Fruit fly (Drosophila melanogaster) whole organism, prepupa: ENCODE measurements around the gene NLaz.

ENCODE experiments used
- Blimp-1 ChIP-seq: fragments of 200-800 bp; sonication (Bioruptor generic); optimal IDR thresholded peaks from 3 replicates; lab custom pipeline; 2017; ENCODE audit warnings: missing biosample characterization, missing genetic modification characterization, mild to moderate bottlenecking, moderate library complexity, missing genetic modification reagents
- CG10631 ChIP-seq: fragments of 200-800 bp; sonication (Bioruptor generic); optimal IDR thresholded peaks from 2 replicates; lab custom pipeline; 2016; ENCODE audit warnings: missing biosample characterization, missing genetic modification characterization
- CG10669 ChIP-seq: fragments of 200-800 bp; sonication (Bioruptor generic); optimal IDR thresholded peaks from 3 replicates; lab custom pipeline; 2018; ENCODE audit warnings: missing biosample characterization, mild to moderate bottlenecking, missing genetic modification characterization, moderate library complexity
- CG11294 ChIP-seq: fragments of 200-800 bp; sonication (Bioruptor generic); IDR thresholded peaks from 2 replicates; pipeline ENCODE4 v1.3.6; 2022; ENCODE audit warnings: missing biosample characterization, missing genetic modification characterization
- CG11762 ChIP-seq: fragments of 200-800 bp; sonication (Bioruptor generic); optimal IDR thresholded peaks from 3 replicates; lab custom pipeline; 2016; ENCODE audit warnings: missing biosample characterization, missing genetic modification characterization; ENCODE audit not compliant: insufficient read depth
- CG11902 ChIP-seq: fragments of 200-800 bp; sonication (Bioruptor generic); optimal IDR thresholded peaks from 3 replicates; lab custom pipeline; 2016; ENCODE audit warnings: missing biosample characterization, missing genetic modification characterization
- CG15336 ChIP-seq: fragments of 200-800 bp; sonication (Bioruptor generic); IDR thresholded peaks from 2 replicates; pipeline ENCODE4 v1.3.6; 2022; ENCODE audit warnings: missing biosample characterization, missing genetic modification characterization
- CG16779 ChIP-seq: fragments of 200-800 bp; sonication (Bioruptor generic); optimal IDR thresholded peaks from 3 replicates; lab custom pipeline; 2017; ENCODE audit warnings: missing biosample characterization, mild to moderate bottlenecking, missing genetic modification characterization
- CG3032 ChIP-seq: fragments of 200-800 bp; optimal IDR thresholded peaks from 2 replicates; lab custom pipeline; 2019; ENCODE audit warnings: missing biosample characterization, mild to moderate bottlenecking, missing genetic modification characterization, moderate library complexity
- CG31627 ChIP-seq: fragments of 200-800 bp; sonication (Bioruptor generic); optimal IDR thresholded peaks from 3 replicates; lab custom pipeline; 2016; ENCODE audit warnings: missing biosample characterization, missing genetic modification characterization
- CG32006 ChIP-seq: fragments of 200-800 bp; sonication (Bioruptor generic); optimal IDR thresholded peaks from 3 replicates; lab custom pipeline; 2017; ENCODE audit warnings: missing biosample characterization, mild to moderate bottlenecking, missing genetic modification characterization
- CG34406 ChIP-seq: fragments of 200-800 bp; sonication (Bioruptor generic); optimal IDR thresholded peaks from 3 replicates; lab custom pipeline; 2016; ENCODE audit warnings: missing biosample characterization, missing genetic modification characterization
- CG3919 ChIP-seq: fragments of 200-800 bp; sonication (Bioruptor generic); optimal IDR thresholded peaks from 3 replicates; lab custom pipeline; 2016; ENCODE audit warnings: missing biosample characterization, missing genetic modification characterization
- CG6163 ChIP-seq: fragments of 200-800 bp; sonication (Bioruptor generic); IDR thresholded peaks from 3 replicates; pipeline ENCODE4 v1.3.6; 2022; ENCODE audit warnings: missing biosample characterization, missing genetic modification characterization
- CG6792 ChIP-seq: fragments of 200-800 bp; sonication (Bioruptor generic); optimal IDR thresholded peaks from 3 replicates; lab custom pipeline; 2016; ENCODE audit warnings: missing biosample characterization, missing genetic modification characterization
- CG6808 ChIP-seq: fragments of 200-800 bp; sonication (Bioruptor generic); optimal IDR thresholded peaks from 3 replicates; lab custom pipeline; 2017; ENCODE audit warnings: missing biosample characterization, missing genetic modification characterization, mild to moderate bottlenecking, moderate library complexity, missing genetic modification reagents
- CG6854 ChIP-seq: fragments of 200-800 bp; sonication (Bioruptor generic); optimal IDR thresholded peaks from 2 replicates; lab custom pipeline; 2017; ENCODE audit warnings: missing biosample characterization, mild to moderate bottlenecking, missing genetic modification characterization
- CG8319 ChIP-seq: fragments of 200-800 bp; sonication (Bioruptor generic); optimal IDR thresholded peaks from 3 replicates; lab custom pipeline; 2016; ENCODE audit warnings: missing biosample characterization, missing genetic modification characterization
- CG8632 ChIP-seq: fragments of 200-800 bp; sonication (Bioruptor generic); optimal IDR thresholded peaks from 3 replicates; lab custom pipeline; 2016; ENCODE audit warnings: missing biosample characterization, missing genetic modification characterization
- CG9139 ChIP-seq: fragments of 200-800 bp; sonication (Bioruptor generic); optimal IDR thresholded peaks from 3 replicates; lab custom pipeline; 2017; ENCODE audit warnings: missing biosample characterization, mild to moderate bottlenecking, missing genetic modification characterization
- Eip75B ChIP-seq: fragments of 200-800 bp; sonication (Bioruptor generic); optimal IDR thresholded peaks from 3 replicates; lab custom pipeline; 2016; ENCODE audit warnings: missing biosample characterization, missing genetic modification characterization
- Eip78C ChIP-seq: fragments of 200-800 bp; sonication (Bioruptor generic); peaks from one replicate; lab custom pipeline; 2016; ENCODE audit warnings: missing biosample characterization, missing genetic modification characterization
- Ets21C ChIP-seq: fragments of 200-800 bp; sonication (Bioruptor generic); optimal IDR thresholded peaks from 3 replicates; lab custom pipeline; 2016; ENCODE audit warnings: missing biosample characterization, missing genetic modification characterization
- Gug ChIP-seq: fragments of 200-800 bp; sonication (Bioruptor generic); IDR thresholded peaks from 2 replicates; pipeline ENCODE4 v1.3.6; 2022; ENCODE audit warnings: missing biosample characterization, missing genetic modification characterization
- Hr39 ChIP-seq: fragments of 200-800 bp; sonication (Bioruptor generic); optimal IDR thresholded peaks from 2 replicates; lab custom pipeline; 2016; ENCODE audit warnings: missing biosample characterization, missing genetic modification characterization
- Hr4 ChIP-seq: fragments of 200-800 bp; sonication (Bioruptor generic); optimal IDR thresholded peaks from 3 replicates; lab custom pipeline; 2016; ENCODE audit warnings: missing biosample characterization, missing genetic modification characterization
- Lpt ChIP-seq: fragments of 200-800 bp; sonication (Bioruptor generic); optimal IDR thresholded peaks from 3 replicates; lab custom pipeline; 2016; ENCODE audit warnings: missing biosample characterization, missing genetic modification characterization
- Met ChIP-seq: fragments of 200-800 bp; sonication (Bioruptor generic); optimal IDR thresholded peaks from 3 replicates; lab custom pipeline; 2016; ENCODE audit warnings: missing biosample characterization, missing genetic modification characterization
- OdsH ChIP-seq: fragments of 200-800 bp; sonication (Bioruptor generic); optimal IDR thresholded peaks from 3 replicates; lab custom pipeline; 2016; ENCODE audit warnings: missing biosample characterization, missing genetic modification characterization
- Smox ChIP-seq: fragments of 200-800 bp; sonication (Bioruptor generic); optimal IDR thresholded peaks from 3 replicates; lab custom pipeline; 2016; ENCODE audit warnings: missing biosample characterization, missing genetic modification characterization
- Sox102F ChIP-seq: fragments of 200-800 bp; sonication (Bioruptor generic); optimal IDR thresholded peaks from 2 replicates; lab custom pipeline; 2016; ENCODE audit warnings: missing biosample characterization, mild to moderate bottlenecking, missing genetic modification characterization
- Sox14 ChIP-seq: fragments of 200-800 bp; sonication (Bioruptor generic); optimal IDR thresholded peaks from 3 replicates; lab custom pipeline; 2016; ENCODE audit warnings: missing biosample characterization, missing genetic modification characterization
- Sox15 ChIP-seq: fragments of 200-800 bp; sonication (Bioruptor generic); optimal IDR thresholded peaks from 3 replicates; lab custom pipeline; 2016; ENCODE audit warnings: missing biosample characterization, missing genetic modification characterization
- achi ChIP-seq: fragments of 200-800 bp; sonication (Bioruptor generic); optimal IDR thresholded peaks from 3 replicates; lab custom pipeline; 2016; ENCODE audit warnings: missing biosample characterization, missing genetic modification characterization
- acj6 ChIP-seq: fragments of 200-800 bp; sonication (Bioruptor generic); optimal IDR thresholded peaks from 3 replicates; lab custom pipeline; 2016; ENCODE audit warnings: missing biosample characterization, missing genetic modification characterization
- cyc ChIP-seq: fragments of 200-800 bp; sonication (Bioruptor generic); optimal IDR thresholded peaks from 3 replicates; lab custom pipeline; 2016; ENCODE audit warnings: missing biosample characterization, missing genetic modification characterization
- dac ChIP-seq: fragments of 200-800 bp; sonication (Bioruptor generic); optimal IDR thresholded peaks from 2 replicates; lab custom pipeline; 2017; ENCODE audit warnings: missing biosample characterization, mild to moderate bottlenecking, missing genetic modification characterization
- dsx ChIP-seq: fragments of 200-800 bp; optimal IDR thresholded peaks from 3 replicates; lab custom pipeline; 2019; ENCODE audit warnings: missing biosample characterization, mild to moderate bottlenecking, missing genetic modification characterization, moderate library complexity; ENCODE audit not compliant: poor library complexity, severe bottlenecking
- eg ChIP-seq: fragments of 200-800 bp; sonication (Bioruptor generic); IDR thresholded peaks from 3 replicates; pipeline ENCODE4 v1.3.6; 2022; ENCODE audit warnings: missing biosample characterization, missing genetic modification characterization
- esn ChIP-seq: fragments of 200-800 bp; sonication (Bioruptor generic); optimal IDR thresholded peaks from 2 replicates; lab custom pipeline; 2016; ENCODE audit warnings: missing biosample characterization, mild to moderate bottlenecking, missing genetic modification characterization, moderate library complexity
- fd59A ChIP-seq: fragments of 200-800 bp; sonication (Bioruptor generic); optimal IDR thresholded peaks from 2 replicates; lab custom pipeline; 2017; ENCODE audit warnings: missing biosample characterization, mild to moderate bottlenecking, missing genetic modification characterization, missing genetic modification reagents
- lz ChIP-seq: fragments of 200-800 bp; sonication (Bioruptor generic); optimal IDR thresholded peaks from 3 replicates; lab custom pipeline; 2016; ENCODE audit warnings: missing biosample characterization, missing genetic modification characterization
- pdm3 ChIP-seq: fragments of 200-800 bp; sonication (Bioruptor generic); optimal IDR thresholded peaks from 3 replicates; lab custom pipeline; 2016; ENCODE audit warnings: missing biosample characterization, missing genetic modification characterization
- salr ChIP-seq, 2 experiments: fragments of 200-800 bp; sonication (Bioruptor generic); optimal IDR thresholded peaks; 3 replicates each; lab custom pipeline; 2016 to 2018; ENCODE audit warnings: missing biosample characterization in 2 of 2, missing genetic modification characterization in 2 of 2, mild to moderate bottlenecking in 1 of 2
- ss ChIP-seq, 2 experiments: fragments of 200-800 bp; sonication (Bioruptor generic); optimal IDR thresholded peaks; 2 replicates in 1 of 2; 3 replicates in 1 of 2; lab custom pipeline; 2017 to 2018; ENCODE audit warnings: mild to moderate bottlenecking in 2 of 2, missing biosample characterization in 2 of 2, missing genetic modification characterization in 2 of 2, moderate library complexity in 1 of 2
- svp ChIP-seq: fragments of 200-800 bp; sonication (Bioruptor generic); peaks from one replicate; lab custom pipeline; 2016; ENCODE audit warnings: missing biosample characterization, missing genetic modification characterization
- topi ChIP-seq: fragments of 200-800 bp; sonication (Bioruptor generic); optimal IDR thresholded peaks from 3 replicates; lab custom pipeline; 2016; ENCODE audit warnings: missing biosample characterization, missing genetic modification characterization
- vri ChIP-seq: fragments of 200-800 bp; sonication (Bioruptor generic); optimal IDR thresholded peaks from 3 replicates; lab custom pipeline; 2016; ENCODE audit warnings: missing biosample characterization, mild to moderate bottlenecking, missing genetic modification characterization

The NLaz gene

dm6 chr2L:1409695-1410094 lies 48.1 kb upstream of the NLaz start (continued):
- TF ChIP-seq CG10669 (GFP tag; lab: Kevin White, UChicago) (peak; percentile 37), Smox (GFP tag; lab: Kevin White, UChicago) (peak; percentile 58), OdsH (GFP tag; lab: Kevin White, UChicago) (peak; percentile 52), achi (peak; percentile 27), esn (GFP tag; lab: Kevin White, UChicago) (peak; percentile 58), topi (GFP tag; lab: Kevin White, UChicago) (peak; percentile 62), CG6163 (peak; percentile 45; the same call in 2 of the 3 replicates), Eip75B (GFP tag; lab: Kevin White, UChicago) (peak; percentile 21), Hr4 (no peak), vri (GFP tag; lab: Kevin White, UChicago) (peak; percentile 35), fd59A (GFP tag; lab: Kevin White, UChicago) (peak; percentile 59), CG6854 (GFP tag; lab: Kevin White, UChicago) (no peak), Met (GFP tag; lab: Kevin White, UChicago) (peak; percentile 72)

- TF ChIP-seq CG6808 (GFP tag; lab: Kevin White, UChicago) (peak; percentile 6), achi (no peak), CG11294 (GFP tag; lab: Robert Waterston, UW) (no peak), CG16779 (tag; lab: Kevin White, UChicago) (no peak), dsx (GFP tag; lab: Kevin White, UChicago) (no peak), CG10631 (peak; percentile 5), CG10669 (GFP tag; lab: Kevin White, UChicago) (peak; percentile 20), Ets21C (peak; percentile 20), esn (GFP tag; lab: Kevin White, UChicago) (peak; percentile 59), CG9139 (GFP tag; lab: Kevin White, UChicago) (peak; percentile 8), ss (GFP tag; optimal IDR thresholded peaks at IDR 0.05; lab: Kevin White, UChicago) (peak in 1 of 2 experiments; percentile 51), CG8319 (GFP tag; lab: Kevin White, UChicago) (no peak), topi (GFP tag; lab: Kevin White, UChicago) (peak; percentile 56), Eip75B (GFP tag; lab: Kevin White, UChicago) (no peak), Eip78C (GFP tag; lab: Kevin White, UChicago) (peak; percentile 87), Hr4 (no peak), Blimp-1 (GFP tag; lab: Kevin White, UChicago) (no peak), acj6 (peak; percentile 38), Gug (GFP tag; lab: Robert Waterston, UW) (no peak), lz (GFP tag; lab: Kevin White, UChicago) (peak; percentile 45), svp (GFP tag; lab: Kevin White, UChicago) (peak; percentile 83), Met (GFP tag; lab: Kevin White, UChicago) (peak; percentile 57), CG6792 (GFP tag; lab: Kevin White, UChicago) (peak; percentile 49), CG11902 (GFP tag; lab: Kevin White, UChicago) (peak; percentile 23), CG11762 (GFP tag; lab: Kevin White, UChicago) (no peak), CG32006 (no peak), dac (GFP tag; lab: Kevin White, UChicago) (no peak), vri (GFP tag; lab: Kevin White, UChicago) (peak; percentile 14), CG3032 (tag; lab: Kevin White, UChicago) (peak; percentile 18), CG15336 (GFP tag; lab: Robert Waterston, UW) (no peak), CG31627 (GFP tag; lab: Kevin White, UChicago) (peak; percentile 44), fd59A (GFP tag; lab: Kevin White, UChicago) (peak; percentile 41), cyc (GFP tag; lab: Kevin White, UChicago) (peak; percentile 28), CG3919 (peak; percentile 40), Lpt (GFP tag; lab: Kevin White, UChicago) (no peak), CG34406 (GFP tag; lab: Kevin White, UChicago) (peak; percentile 42), pdm3 (peak; percentile 35), Sox15 (GFP tag; lab: Kevin White, UChicago) (peak; percentile 18), Sox14 (GFP tag; lab: Kevin White, UChicago) (peak; percentile 30), Hr39 (GFP tag; lab: Kevin White, UChicago) (peak; percentile 49), CG8632 (GFP tag; lab: Kevin White, UChicago) (peak; percentile 31), eg (no peak), Smox (GFP tag; lab: Kevin White, UChicago) (peak; percentile 49), CG6854 (GFP tag; lab: Kevin White, UChicago) (no peak), OdsH (GFP tag; lab: Kevin White, UChicago) (peak; percentile 21), salr (GFP tag; optimal IDR thresholded peaks at IDR 0.05; lab: Kevin White, UChicago) (no peak), Sox102F (GFP tag; lab: Kevin White, UChicago) (no peak)
Measured at dm6 chr2L:1405573-1405972, 44.0 kb upstream of the NLaz start.
